Worm (Caenorhabditis elegans) whole organism, early embryonic: ENCODE measurements around the gene F09G2.2.
A peak's percentile ranks its signal among the peaks of the same experiment; 100 is the strongest.

ENCODE experiments used
- B0310.2 ChIP-seq: sonication (generic microtip); optimal IDR thresholded peaks from 2 replicates; lab custom pipeline; 2016; ENCODE audit warnings: mild to moderate bottlenecking, missing genetic modification characterization, missing compliant biosample characterization
- F13C5.2 ChIP-seq: sonication (generic microtip); optimal IDR thresholded peaks from 2 replicates; lab custom pipeline; 2017; ENCODE audit warnings: mild to moderate bottlenecking, missing genetic modification characterization, inconsistent platforms, missing compliant biosample characterization
- aly-1 ChIP-seq: sonication (generic microtip); optimal IDR thresholded peaks from 2 replicates; lab custom pipeline; 2016; ENCODE audit warnings: missing genetic modification characterization, missing compliant biosample characterization
- ama-1 ChIP-seq: fragments of 150-350 bp; optimal IDR thresholded peaks from 2 replicates; lab custom pipeline; 2014
- ceh-13 ChIP-seq: fragments of 200-800 bp; sonication (Bioruptor generic); optimal IDR thresholded peaks from 2 replicates; lab custom pipeline; 2018; ENCODE audit warnings: mild to moderate bottlenecking, missing genetic modification characterization, missing compliant biosample characterization
- ceh-36 ChIP-seq: sonication (generic microtip); optimal IDR thresholded peaks from 2 replicates; lab custom pipeline; 2016; ENCODE audit warnings: missing genetic modification characterization, inconsistent platforms, missing compliant biosample characterization
- ets-7 ChIP-seq: sonication (generic microtip); optimal IDR thresholded peaks from 2 replicates; lab custom pipeline; 2016; ENCODE audit warnings: missing genotype, missing genetic modification characterization, missing compliant biosample characterization
- flt-1 ChIP-seq: fragments of 200-800 bp; sonication (Bioruptor generic); IDR thresholded peaks from 2 replicates; pipeline ENCODE4 v1.3.6; 2022; ENCODE audit warnings: missing genetic modification characterization, missing compliant biosample characterization
- hmbx-1 ChIP-seq: sonication (generic microtip); optimal IDR thresholded peaks from 2 replicates; lab custom pipeline; 2016; ENCODE audit warnings: mild to moderate bottlenecking, missing genetic modification characterization, missing compliant biosample characterization
- hmg-4 ChIP-seq: fragments of 200-800 bp; sonication (Bioruptor generic); optimal IDR thresholded peaks from 2 replicates; lab custom pipeline; 2018; ENCODE audit warnings: mild to moderate bottlenecking, missing genetic modification characterization, missing compliant biosample characterization
- hnd-1 ChIP-seq: sonication (generic microtip); optimal IDR thresholded peaks from 2 replicates; lab custom pipeline; 2016; ENCODE audit warnings: missing genetic modification characterization, missing compliant biosample characterization
- pes-1 ChIP-seq: fragments of 200-800 bp; sonication (Bioruptor generic); IDR thresholded peaks from 2 replicates; pipeline ENCODE4 v1.3.6; 2022; ENCODE audit warnings: missing genetic modification reagents, missing genetic modification characterization, missing compliant biosample characterization
- scrt-1 ChIP-seq: fragments of 200-800 bp; sonication (Bioruptor generic); IDR thresholded peaks from 2 replicates; pipeline ENCODE4 v1.3.6; 2022; ENCODE audit warnings: missing genetic modification characterization, missing compliant biosample characterization
- sea-1 ChIP-seq: fragments of 200-800 bp; sonication (Bioruptor generic); conservative IDR thresholded peaks from 2 replicates; pipeline ENCODE4 v1.3.6; 2022; ENCODE audit warnings: missing genetic modification characterization, missing compliant biosample characterization
- tbx-11 ChIP-seq: fragments of 200-800 bp; sonication (Bioruptor generic); IDR thresholded peaks from 2 replicates; pipeline ENCODE4 v1.3.6; 2022; ENCODE audit warnings: missing genetic modification characterization, missing compliant biosample characterization
- tbx-37 ChIP-seq: fragments of 200-800 bp; sonication (Bioruptor generic); conservative IDR thresholded peaks from 2 replicates; pipeline ENCODE4 v1.3.6; 2022; ENCODE audit warnings: missing genetic modification reagents, missing genetic modification characterization, missing compliant biosample characterization
- tra-4 ChIP-seq: sonication (generic microtip); optimal IDR thresholded peaks from 2 replicates; lab custom pipeline; 2017; ENCODE audit warnings: missing genetic modification characterization, missing compliant biosample characterization

The F09G2.2 gene

ce11 chrV:7214802-7215201 lies 18.1 kb downstream of the F09G2.2 start, which contains the start of gene soap-1:
Gene soap-1, minus strand, starts transcription at chrV:7214902.
- TF ChIP-seq flt-1 (GFP tag; lab: Robert Waterston, UW) (no peak), pes-1 (no peak), ceh-36 (tag; lab: Kevin White, UChicago) (no peak), B0310.2 (tag; lab: Kevin White, UChicago) (no peak), aly-1 (tag; lab: Kevin White, UChicago) (no peak), hnd-1 (tag; lab: Kevin White, UChicago) (no peak), tra-4 (tag; lab: Kevin White, UChicago) (no peak), tbx-11 (GFP tag; lab: Robert Waterston, UW) (no peak), ets-7 (tag; lab: Kevin White, UChicago) (no peak), scrt-1 (GFP tag; lab: Robert Waterston, UW) (no peak), hmbx-1 (tag; lab: Kevin White, UChicago) (no peak), ama-1 (lab: Kevin White, UChicago) (no peak), sea-1 (GFP tag; lab: Robert Waterston, UW) (no peak), hmg-4 (no peak), ceh-13 (GFP tag; lab: Kevin White, UChicago) (no peak), F13C5.2 (no peak), tbx-37 (no peak)

ce11 chrV:7216016-7216415 lies 19.3 kb downstream of the F09G2.2 start:
- TF ChIP-seq flt-1 (GFP tag; lab: Robert Waterston, UW), result no peak
- TF ChIP-seq ets-7 (tag; lab: Kevin White, UChicago), result no peak
- TF ChIP-seq scrt-1 (GFP tag; lab: Robert Waterston, UW), result no peak
- no peak for TF ChIP-seq sea-1 (GFP tag; lab: Robert Waterston, UW)
- TF ChIP-seq tbx-11 (GFP tag; lab: Robert Waterston, UW), result no peak
- TF ChIP-seq B0310.2 (tag; lab: Kevin White, UChicago), result no peak
- no peak for TF ChIP-seq aly-1 (tag; lab: Kevin White, UChicago)
- no peak for TF ChIP-seq hmg-4
- TF ChIP-seq tra-4 (tag; lab: Kevin White, UChicago), result no peak
- no peak for TF ChIP-seq F13C5.2
- no peak for TF ChIP-seq hmbx-1 (tag; lab: Kevin White, UChicago)
- no peak for TF ChIP-seq ceh-36 (tag; lab: Kevin White, UChicago)
- no peak for TF ChIP-seq ama-1 (lab: Kevin White, UChicago)
- no peak for TF ChIP-seq tbx-37

ce11 chrV:7218988-7219387 lies 22.3 kb downstream of the F09G2.2 start, which contains the start of gene C13F10.5:
Gene C13F10.5, minus strand, starts transcription at chrV:7219088.
- TF ChIP-seq flt-1 (GFP tag; lab: Robert Waterston, UW) (no peak), B0310.2 (tag; lab: Kevin White, UChicago) (no peak), hnd-1 (tag; lab: Kevin White, UChicago) (no peak), sea-1 (GFP tag; lab: Robert Waterston, UW) (no peak), F13C5.2 (no peak), ama-1 (lab: Kevin White, UChicago) (no peak), tra-4 (tag; lab: Kevin White, UChicago) (no peak), hmg-4 (no peak), scrt-1 (GFP tag; lab: Robert Waterston, UW) (no peak), hmbx-1 (tag; lab: Kevin White, UChicago) (no peak), tbx-37 (no peak), pes-1 (no peak)

- TF ChIP-seq F13C5.2 (no peak), hmg-4 (peak; percentile 4)
Observed at ce11 chrV:7220973-7221519, 24.3 kb downstream of the F09G2.2 start, which contains the start of the genes C13F10.8, C13F10.6 and kxd-1. Gene C13F10.8, minus strand, starts transcription at chrV:7221023. Gene C13F10.6, minus strand, starts transcription at chrV:7221039. Gene kxd-1, plus strand, starts transcription at chrV:7221469.

- TF ChIP-seq ets-7 (tag; lab: Kevin White, UChicago), result no peak
- TF ChIP-seq flt-1 (GFP tag; lab: Robert Waterston, UW), result no peak
- TF ChIP-seq ceh-36 (tag; lab: Kevin White, UChicago), result no peak
- no peak for TF ChIP-seq hnd-1 (tag; lab: Kevin White, UChicago)
- no peak for TF ChIP-seq B0310.2 (tag; lab: Kevin White, UChicago)
- TF ChIP-seq scrt-1 (GFP tag; lab: Robert Waterston, UW), result no peak
Observed at ce11 chrV:7223152-7223551, 26.4 kb downstream of the F09G2.2 start, which contains the start of gene C13F10.7. Gene C13F10.7, minus strand, starts transcription at chrV:7223252.

ce11 chrV:7223941-7224340 lies 27.2 kb downstream of the F09G2.2 start, which contains the start of gene C13F10.1:
Gene C13F10.1, plus strand, starts transcription at chrV:7224078.
- TF ChIP-seq B0310.2 (tag; lab: Kevin White, UChicago), result no peak
- TF ChIP-seq sea-1 (GFP tag; lab: Robert Waterston, UW), result no peak
- TF ChIP-seq tbx-11 (GFP tag; lab: Robert Waterston, UW), result no peak
- no peak for TF ChIP-seq tbx-37
- no peak for TF ChIP-seq hnd-1 (tag; lab: Kevin White, UChicago)
- TF ChIP-seq aly-1 (tag; lab: Kevin White, UChicago), result no peak
- no peak for TF ChIP-seq hmg-4
- TF ChIP-seq tra-4 (tag; lab: Kevin White, UChicago), result no peak
- no peak for TF ChIP-seq ets-7 (tag; lab: Kevin White, UChicago)
- no peak for TF ChIP-seq ama-1 (lab: Kevin White, UChicago)
- no peak for TF ChIP-seq flt-1 (GFP tag; lab: Robert Waterston, UW)
- no peak for TF ChIP-seq pes-1

- TF ChIP-seq hmg-4 (no peak), aly-1 (tag; lab: Kevin White, UChicago) (no peak), hnd-1 (tag; lab: Kevin White, UChicago) (no peak), tra-4 (tag; lab: Kevin White, UChicago) (no peak), tbx-11 (GFP tag; lab: Robert Waterston, UW) (no peak), ceh-36 (tag; lab: Kevin White, UChicago) (no peak), sea-1 (GFP tag; lab: Robert Waterston, UW) (no peak), pes-1 (no peak), ama-1 (lab: Kevin White, UChicago) (no peak), ceh-13 (GFP tag; lab: Kevin White, UChicago) (no peak), B0310.2 (tag; lab: Kevin White, UChicago) (no peak), flt-1 (GFP tag; lab: Robert Waterston, UW) (no peak), hmbx-1 (tag; lab: Kevin White, UChicago) (no peak), scrt-1 (GFP tag; lab: Robert Waterston, UW) (no peak), F13C5.2 (no peak), tbx-37 (no peak), ets-7 (tag; lab: Kevin White, UChicago) (no peak)
Observed at ce11 chrV:7224353-7224752, 27.6 kb downstream of the F09G2.2 start.
